7 worm cellular contexts compared by ENCODE assay signal in genomic region chrIV:9464345-9464783, ce11.
A peak's percentile ranks its signal among the peaks of the same experiment; 100 is the strongest.
TF ChIP-seq lines count a peak whose summit lies in the region.

No protein-coding gene starts in this region.

TF ChIP-seq in whole organism, L1 larva, 84 proteins besides CTCF, POLR2A, EP300 and RAD21 (continues in another document):
- TF ChIP-seq xbp-1 (tag; optimal IDR thresholded peaks at IDR 0.05; lab: Kevin White, UChicago), result no peak
- TF ChIP-seq aly-2 (tag; optimal IDR thresholded peaks at IDR 0.05; lab: Kevin White, UChicago), result no peak
- peak; percentile 30; the same call in 1 of the 2 replicates for TF ChIP-seq nhr-19 (GFP tag; conservative IDR thresholded peaks at IDR 0.05; lab: Robert Waterston, UW)
- no peak for TF ChIP-seq nhr-76 (tag; optimal IDR thresholded peaks at IDR 0.05; lab: Kevin White, UChicago)
- no peak for TF ChIP-seq ceh-8 (GFP tag; optimal IDR thresholded peaks at IDR 0.05; lab: Kevin White, UChicago)
- TF ChIP-seq snu-23 (GFP tag; optimal IDR thresholded peaks at IDR 0.05; lab: Kevin White, UChicago), result no peak
- no peak for TF ChIP-seq dpl-1 (GFP tag; optimal IDR thresholded peaks at IDR 0.05; lab: Kevin White, UChicago)
- no peak for TF ChIP-seq vab-15 (tag; optimal IDR thresholded peaks at IDR 0.05; lab: Kevin White, UChicago)
- TF ChIP-seq pag-3 (tag; optimal IDR thresholded peaks at IDR 0.05; lab: Kevin White, UChicago; ENCODE audit: borderline replicate concordance, insufficient read depth), result no peak
- no peak for TF ChIP-seq mep-1 (tag; optimal IDR thresholded peaks at IDR 0.05; lab: Kevin White, UChicago)
- TF ChIP-seq F16B12.6 (tag; optimal IDR thresholded peaks at IDR 0.05; lab: Kevin White, UChicago), result no peak
- no peak for TF ChIP-seq nhr-11 (tag; optimal IDR thresholded peaks at IDR 0.05; lab: Kevin White, UChicago)
- no peak for TF ChIP-seq jun-1 (tag; optimal IDR thresholded peaks at IDR 0.05; lab: Kevin White, UChicago)

TF ChIP-seq in whole organism, L2 larva, 48 proteins besides CTCF, POLR2A, EP300 and RAD21:
- TF ChIP-seq sma-3 (GFP tag; optimal IDR thresholded peaks at IDR 0.05; lab: Kevin White, UChicago) (no peak), ama-1 (optimal IDR thresholded peaks at IDR 0.05; lab: Kevin White, UChicago) (peak; percentile 20), lsy-2 (tag; optimal IDR thresholded peaks at IDR 0.05; lab: Kevin White, UChicago) (no peak), unc-55 (GFP tag; optimal IDR thresholded peaks at IDR 0.05; lab: Kevin White, UChicago) (no peak), snpc-4 (tag; optimal IDR thresholded peaks at IDR 0.05; lab: Kevin White, UChicago) (peak; percentile 78)

TF ChIP-seq in whole organism, L3 larva, 47 proteins besides CTCF, POLR2A, EP300 and RAD21:
- TF ChIP-seq snpc-4 (tag; optimal IDR thresholded peaks at IDR 0.05; lab: Kevin White, UChicago) (peak; percentile 81), lsy-12 (tag; optimal IDR thresholded peaks at IDR 0.05; lab: Kevin White, UChicago) (no peak)

TF ChIP-seq in whole organism, L4 larva, 104 proteins besides CTCF, POLR2A, EP300 and RAD21 (continues in another document):
- TF ChIP-seq saeg-2 (GFP tag; IDR thresholded peaks at IDR 0.05; lab: Robert Waterston, UW) (no peak), arid-1 (GFP tag; conservative IDR thresholded peaks at IDR 0.05; lab: Robert Waterston, UW) (no peak), ztf-11 (tag; optimal IDR thresholded peaks at IDR 0.05; lab: Kevin White, UChicago) (no peak), nhr-25 (tag; optimal IDR thresholded peaks at IDR 0.05; lab: Kevin White, UChicago; ENCODE audit: borderline replicate concordance, insufficient read depth) (no peak), cey-2 (tag; optimal IDR thresholded peaks at IDR 0.05; lab: Kevin White, UChicago; ENCODE audit: borderline replicate concordance, insufficient read depth) (no peak), lin-38 (GFP tag; IDR thresholded peaks at IDR 0.05; lab: Robert Waterston, UW) (peak; percentile 29; the same call in 1 of the 2 replicates), mes-2 (tag; optimal IDR thresholded peaks at IDR 0.05; lab: Kevin White, UChicago; ENCODE audit: poor library complexity, severe bottlenecking) (no peak), nhr-11 (tag; optimal IDR thresholded peaks at IDR 0.05; lab: Kevin White, UChicago) (no peak), ZK337.2 (GFP tag; IDR thresholded peaks at IDR 0.05; lab: Robert Waterston, UW) (no peak), snpc-1.2 (GFP tag; IDR thresholded peaks at IDR 0.05; lab: Robert Waterston, UW) (peak; percentile 90), madf-5 (GFP tag; IDR thresholded peaks at IDR 0.05; lab: Robert Waterston, UW) (no peak), nhr-48 (tag; optimal IDR thresholded peaks at IDR 0.05; lab: Kevin White, UChicago) (no peak), F37D6.2 (tag; optimal IDR thresholded peaks at IDR 0.05; lab: Kevin White, UChicago) (no peak), dmd-8 (GFP tag; IDR thresholded peaks at IDR 0.05; lab: Robert Waterston, UW) (no peak), lin-1 (GFP tag; IDR thresholded peaks at IDR 0.05; lab: Robert Waterston, UW) (no peak), spr-3 (GFP tag; optimal IDR thresholded peaks at IDR 0.05; lab: Kevin White, UChicago) (no peak), nhr-42 (GFP tag; IDR thresholded peaks at IDR 0.05; lab: Robert Waterston, UW) (no peak), Y5F2A.4 (GFP tag; optimal IDR thresholded peaks at IDR 0.05; lab: Kevin White, UChicago) (no peak)

TF ChIP-seq in whole organism, late embryonic, 69 proteins besides CTCF, POLR2A, EP300 and RAD21:
- TF ChIP-seq ama-1 (optimal IDR thresholded peaks at IDR 0.05; lab: Kevin White, UChicago) (peak; percentile 57), F13H6.1 (tag; optimal IDR thresholded peaks at IDR 0.05; lab: Kevin White, UChicago) (no peak)

TF ChIP-seq in whole organism, midembryonic, 9 proteins besides CTCF, POLR2A, EP300 and RAD21:
- TF ChIP-seq ztf-23 (GFP tag; IDR thresholded peaks at IDR 0.05; lab: Robert Waterston, UW), result no peak
- TF ChIP-seq med-1 (GFP tag; optimal IDR thresholded peaks at IDR 0.05; lab: Kevin White, UChicago; ENCODE audit: insufficient read depth), result no peak
- no peak for TF ChIP-seq klf-2 (GFP tag; conservative IDR thresholded peaks at IDR 0.05; lab: Robert Waterston, UW)
- TF ChIP-seq flt-1 (GFP tag; IDR thresholded peaks at IDR 0.05; lab: Robert Waterston, UW), result 0 out of 2 replicates have a peak, but pooled peaks have one; percentile 15
- TF ChIP-seq tab-1 (GFP tag; IDR thresholded peaks at IDR 0.05; lab: Robert Waterston, UW), result no peak

TF ChIP-seq in whole organism, young adult, 124 proteins besides CTCF, POLR2A, EP300 and RAD21:
- TF ChIP-seq lin-26 (GFP tag; IDR thresholded peaks at IDR 0.05; lab: Robert Waterston, UW) (peak; percentile 67), rpc-1 (optimal IDR thresholded peaks at IDR 0.05; lab: Kevin White, UChicago) (no peak), rpc-1 (tag; optimal IDR thresholded peaks at IDR 0.05; lab: Kevin White, UChicago) (peak; percentile 9), ztf-26 (tag; optimal IDR thresholded peaks at IDR 0.05; lab: Kevin White, UChicago) (no peak), ekl-4 (GFP tag; IDR thresholded peaks at IDR 0.05; lab: Robert Waterston, UW) (0 out of 2 replicates have a peak, but pooled peaks have one; percentile 41), lin-35 (GFP tag; optimal IDR thresholded peaks at IDR 0.05; lab: Kevin White, UChicago) (no peak), pbrm-1 (GFP tag; IDR thresholded peaks at IDR 0.05; lab: Robert Waterston, UW) (peak; percentile 79), hmg-1.2 (GFP tag; IDR thresholded peaks at IDR 0.05; lab: Robert Waterston, UW) (peak; percentile 73), B0261.1 (tag; optimal IDR thresholded peaks at IDR 0.05; lab: Kevin White, UChicago) (no peak), attf-3 (GFP tag; conservative IDR thresholded peaks at IDR 0.05; lab: Robert Waterston, UW) (0 out of 2 replicates have a peak, but pooled peaks have one; percentile 14), hsf-1 (GFP tag; IDR thresholded peaks at IDR 0.05; lab: Robert Waterston, UW) (peak; percentile 29; the same call in 1 of the 2 replicates), him-1 (tag; optimal IDR thresholded peaks at IDR 0.05; lab: Kevin White, UChicago) (peak; percentile 84), F49E8.2 (tag; optimal IDR thresholded peaks at IDR 0.05; lab: Kevin White, UChicago; ENCODE audit: insufficient read depth) (peak; percentile 88), attf-6 (GFP tag; IDR thresholded peaks at IDR 0.05; lab: Robert Waterston, UW) (peak; percentile 90; the same call in 1 of the 2 replicates), ceh-79 (tag; optimal IDR thresholded peaks at IDR 0.05; lab: Kevin White, UChicago) (no peak), snpc-1.3 (tag; optimal IDR thresholded peaks at IDR 0.05; lab: Kevin White, UChicago; ENCODE audit: insufficient read depth) (peak; percentile 81), somi-1 (GFP tag; optimal IDR thresholded peaks at IDR 0.05; lab: Kevin White, UChicago) (no peak), B0019.2 (GFP tag; conservative IDR thresholded peaks at IDR 0.05; lab: Robert Waterston, UW) (0 out of 2 replicates have a peak, but pooled peaks have one; percentile 16), mcd-1 (GFP tag; IDR thresholded peaks at IDR 0.05; lab: Robert Waterston, UW) (no peak), snpc-4 (GFP tag; optimal IDR thresholded peaks at IDR 0.05; lab: Kevin White, UChicago) (peak; percentile 91), snpc-4 (tag; optimal IDR thresholded peaks at IDR 0.05; lab: Kevin White, UChicago) (peak; percentile 89 to 96 (median 93)), snpc-1.1 (tag; optimal IDR thresholded peaks at IDR 0.05; lab: Kevin White, UChicago; ENCODE audit: insufficient read depth) (peak; percentile 95), lsl-1 (GFP tag; optimal IDR thresholded peaks at IDR 0.05; lab: Kevin White, UChicago) (peak; percentile 45), snpc-3.4 (tag; optimal IDR thresholded peaks at IDR 0.05; lab: Kevin White, UChicago) (peak; percentile 88), rcor-1 (GFP tag; IDR thresholded peaks at IDR 0.05; lab: Robert Waterston, UW) (peak; percentile 41; the same call in 1 of the 2 replicates), sdz-38 (tag; optimal IDR thresholded peaks at IDR 0.05; lab: Kevin White, UChicago) (no peak), chd-7 (tag; optimal IDR thresholded peaks at IDR 0.05; lab: Kevin White, UChicago) (no peak), Y56A3A.18 (GFP tag; IDR thresholded peaks at IDR 0.05; lab: Robert Waterston, UW) (no peak), D2030.7 (GFP tag; IDR thresholded peaks at IDR 0.05; lab: Robert Waterston, UW) (peak; percentile 82), ztf-28 (GFP tag; IDR thresholded peaks at IDR 0.05; lab: Robert Waterston, UW) (no peak)
